Worm (Caenorhabditis elegans) whole organism, mixed stage, embryonic: ENCODE results near the gene R07E5.19.

Source experiments
- blmp-1 ChIP-seq: fragments of 150-350 bp; optimal IDR thresholded peaks from 2 replicates; lab custom pipeline; 2014; ENCODE audit warnings: missing biosample characterization, missing genetic modification characterization
- hlh-1 ChIP-seq: fragments of 150-350 bp; optimal IDR thresholded peaks from 2 replicates; lab custom pipeline; 2014; ENCODE audit warnings: missing biosample characterization, missing genetic modification reagents, missing genetic modification characterization
- nhr-12 ChIP-seq: fragments of 150-350 bp; optimal IDR thresholded peaks from 2 replicates; lab custom pipeline; 2014; ENCODE audit warnings: missing biosample characterization, missing genetic modification characterization
- nhr-237 ChIP-seq: fragments of 150-350 bp; optimal IDR thresholded peaks from 2 replicates; lab custom pipeline; 2014; ENCODE audit warnings: missing biosample characterization, missing genetic modification characterization
- snpc-4 ChIP-seq: fragments of 150-350 bp; optimal IDR thresholded peaks from 2 replicates; lab custom pipeline; 2014; ENCODE audit warnings: missing biosample characterization, missing genetic modification characterization
- ztf-11 ChIP-seq: fragments of 150-350 bp; optimal IDR thresholded peaks from 2 replicates; lab custom pipeline; 2014; ENCODE audit warnings: missing biosample characterization, missing genetic modification characterization

ce11 chrIII:4448029-4448428, 30.2 kb upstream of the R07E5.19 start:
- TF ChIP-seq blmp-1 (tag; lab: Kevin White, UChicago) (no peak), hlh-1 (tag; lab: Kevin White, UChicago) (no peak), ztf-11 (tag; lab: Kevin White, UChicago) (no peak), snpc-4 (tag; lab: Kevin White, UChicago) (no peak), nhr-237 (tag; lab: Kevin White, UChicago) (no peak), nhr-12 (no peak)
